In genomic region chrX:13815526-13816173, dm6 we compare ENCODE assay signal across 5 fruit fly cellular contexts.
A peak's percentile ranks its signal among the peaks of the same experiment; 100 is the strongest.
TF ChIP-seq lines count a peak whose summit lies in the region.

No protein-coding gene starts in this region.

- no peak for TF ChIP-seq CTCF in whole organism, embryonic (GFP tag; optimal IDR thresholded peaks at IDR 0.05; lab: Kevin White, UChicago)

TF ChIP-seq in whole organism, adult, 20 proteins besides CTCF, POLR2A, EP300 and RAD21 (continues in another document):
- TF ChIP-seq CG11617 (GFP tag; optimal IDR thresholded peaks at IDR 0.05; lab: Kevin White, UChicago) (peak; percentile 71), bab1 (GFP tag; optimal IDR thresholded peaks at IDR 0.05; lab: Kevin White, UChicago) (peak; percentile 42), kay (GFP tag; lab: Kevin White, UChicago; ENCODE audit: borderline replicate concordance) (peak; percentile 55), Crg-1 (GFP tag; optimal IDR thresholded peaks at IDR 0.05; lab: Kevin White, UChicago) (no peak), Clk (GFP tag; optimal IDR thresholded peaks at IDR 0.05; lab: Kevin White, UChicago) (peak; percentile 17), CG33017 (tag; optimal IDR thresholded peaks at IDR 0.05; lab: Kevin White, UChicago) (peak; percentile 45), tj (GFP tag; optimal IDR thresholded peaks at IDR 0.05; lab: Kevin White, UChicago) (peak; percentile 62), cnc (optimal IDR thresholded peaks at IDR 0.05; lab: Kevin White, UChicago) (no peak), pad (GFP tag; optimal IDR thresholded peaks at IDR 0.05; lab: Kevin White, UChicago) (peak; percentile 50), CG7101 (tag; optimal IDR thresholded peaks at IDR 0.05; lab: Kevin White, UChicago) (peak; percentile 52), Mnt (GFP tag; optimal IDR thresholded peaks at IDR 0.05; lab: Kevin White, UChicago) (no peak), CG7045 (GFP tag; optimal IDR thresholded peaks at IDR 0.05; lab: Kevin White, UChicago) (peak; percentile 66), Hr96 (GFP tag; optimal IDR thresholded peaks at IDR 0.05; lab: Kevin White, UChicago) (peak; percentile 60), CG12768 (GFP tag; optimal IDR thresholded peaks at IDR 0.05; lab: Kevin White, UChicago) (peak; percentile 40), cic (GFP tag; optimal IDR thresholded peaks at IDR 0.05; lab: Kevin White, UChicago) (peak; percentile 45), ovo (GFP tag; optimal IDR thresholded peaks at IDR 0.05; lab: Kevin White, UChicago) (peak; percentile 3), toe (GFP tag; optimal IDR thresholded peaks at IDR 0.05; lab: Kevin White, UChicago) (peak; percentile 61), CG14711 (tag; optimal IDR thresholded peaks at IDR 0.05; lab: Kevin White, UChicago) (peak; percentile 50)

TF ChIP-seq in whole organism, embryonic, 481 proteins besides CTCF, POLR2A, EP300 and RAD21 (continues in another document):
- no peak for TF ChIP-seq usp (GFP tag; optimal IDR thresholded peaks at IDR 0.05; lab: Kevin White, UChicago)
- TF ChIP-seq CG9817 (tag; optimal IDR thresholded peaks at IDR 0.05; lab: Kevin White, UChicago): peak; percentile 16
- 0 out of 2 replicates have a peak, but pooled peaks have one; percentile 55 for TF ChIP-seq CG32767 (GFP tag; IDR thresholded peaks at IDR 0.05; lab: Robert Waterston, UW)
- TF ChIP-seq twi (tag; optimal IDR thresholded peaks at IDR 0.05; lab: Kevin White, UChicago): peak; percentile 29
- TF ChIP-seq CG4424 (GFP tag; optimal IDR thresholded peaks at IDR 0.05; lab: Kevin White, UChicago): peak; percentile 70
- no peak for TF ChIP-seq pho (GFP tag; optimal IDR thresholded peaks at IDR 0.05; lab: Kevin White, UChicago)
- peak; percentile 11 for TF ChIP-seq dm (GFP tag; optimal IDR thresholded peaks at IDR 0.05; lab: Kevin White, UChicago)
- TF ChIP-seq CG13894 (tag; optimal IDR thresholded peaks at IDR 0.05; lab: Kevin White, UChicago): no peak
- peak; percentile 59 for TF ChIP-seq PHDP (tag; optimal IDR thresholded peaks at IDR 0.05; lab: Kevin White, UChicago)
- TF ChIP-seq Kr (GFP tag; optimal IDR thresholded peaks at IDR 0.05; lab: Kevin White, UChicago): no peak
- peak; percentile 42 for TF ChIP-seq slou (GFP tag; optimal IDR thresholded peaks at IDR 0.05; lab: Kevin White, UChicago)
- TF ChIP-seq Tbp (GFP tag; optimal IDR thresholded peaks at IDR 0.05; lab: Kevin White, UChicago): no peak
- TF ChIP-seq da (GFP tag; optimal IDR thresholded peaks at IDR 0.05; lab: Kevin White, UChicago): no peak
- peak; percentile 32 for TF ChIP-seq CG6654 (GFP tag; optimal IDR thresholded peaks at IDR 0.05; lab: Kevin White, UChicago)
- TF ChIP-seq CG15073 (GFP tag; optimal IDR thresholded peaks at IDR 0.05; lab: Kevin White, UChicago): no peak
- peak; percentile 55; the same call in 2 of the 3 replicates for TF ChIP-seq CG11560 (tag; IDR thresholded peaks at IDR 0.05; lab: Robert Waterston, UW)
- no peak for TF ChIP-seq CG14050 (GFP tag; IDR thresholded peaks at IDR 0.05; lab: Robert Waterston, UW)
- TF ChIP-seq prd (optimal IDR thresholded peaks at IDR 0.05; lab: Kevin White, UChicago): no peak
- peak; percentile 71; the same call in 2 of the 3 replicates for TF ChIP-seq prd (GFP tag; IDR thresholded peaks at IDR 0.05; lab: Robert Waterston, UW)

TF ChIP-seq in whole organism, prepupa, 60 proteins besides CTCF, POLR2A, EP300 and RAD21 (continues in another document):
- TF ChIP-seq CG1621 (tag; optimal IDR thresholded peaks at IDR 0.05; lab: Kevin White, UChicago) (peak; percentile 55), Sox14 (GFP tag; optimal IDR thresholded peaks at IDR 0.05; lab: Kevin White, UChicago) (peak; percentile 73), CG10669 (GFP tag; optimal IDR thresholded peaks at IDR 0.05; lab: Kevin White, UChicago) (peak; percentile 75), acj6 (GFP tag; optimal IDR thresholded peaks at IDR 0.05; lab: Kevin White, UChicago) (peak; percentile 79), fkh (GFP tag; optimal IDR thresholded peaks at IDR 0.05; lab: Kevin White, UChicago) (peak; percentile 86), CG10631 (GFP tag; optimal IDR thresholded peaks at IDR 0.05; lab: Kevin White, UChicago) (peak; percentile 68), spab (GFP tag; optimal IDR thresholded peaks at IDR 0.05; lab: Kevin White, UChicago) (peak; percentile 64), CG11294 (GFP tag; IDR thresholded peaks at IDR 0.05; lab: Robert Waterston, UW) (peak; percentile 61), CG8119 (GFP tag; IDR thresholded peaks at IDR 0.05; lab: Robert Waterston, UW) (peak; percentile 81), salr (GFP tag; optimal IDR thresholded peaks at IDR 0.05; lab: Kevin White, UChicago) (peak; percentile 31 to 80), fd85E (GFP tag; optimal IDR thresholded peaks at IDR 0.05; lab: Kevin White, UChicago) (no peak), Gug (GFP tag; IDR thresholded peaks at IDR 0.05; lab: Robert Waterston, UW) (no peak; the same call in 1 of the 2 replicates), Eip93F (GFP tag; optimal IDR thresholded peaks at IDR 0.05; lab: Kevin White, UChicago) (no peak), CG9139 (GFP tag; optimal IDR thresholded peaks at IDR 0.05; lab: Kevin White, UChicago) (peak; percentile 48), CG16779 (tag; optimal IDR thresholded peaks at IDR 0.05; lab: Kevin White, UChicago) (peak; percentile 63), CG6808 (GFP tag; optimal IDR thresholded peaks at IDR 0.05; lab: Kevin White, UChicago) (peak; percentile 77), net (GFP tag; optimal IDR thresholded peaks at IDR 0.05; lab: Kevin White, UChicago) (peak; percentile 78), dsx (GFP tag; optimal IDR thresholded peaks at IDR 0.05; lab: Kevin White, UChicago; ENCODE audit: poor library complexity, severe bottlenecking) (peak; percentile 72), eg (GFP tag; IDR thresholded peaks at IDR 0.05; lab: Robert Waterston, UW) (peak; percentile 63; the same call in 2 of the 3 replicates)

TF ChIP-seq in whole organism, pupa, 21 proteins besides CTCF, POLR2A, EP300 and RAD21 (continues in another document):
- peak; percentile 77; the same call in 1 of the 2 replicates for TF ChIP-seq Ets98B (GFP tag; IDR thresholded peaks at IDR 0.05; lab: Robert Waterston, UW)
- TF ChIP-seq CG9948 (tag; optimal IDR thresholded peaks at IDR 0.05; lab: Kevin White, UChicago): peak; percentile 72
- peak; percentile 58 for TF ChIP-seq CG34367 (tag; optimal IDR thresholded peaks at IDR 0.05; lab: Kevin White, UChicago)
- TF ChIP-seq CG13204 (GFP tag; optimal IDR thresholded peaks at IDR 0.05; lab: Kevin White, UChicago): peak; percentile 31
- TF ChIP-seq CG4496 (GFP tag; IDR thresholded peaks at IDR 0.05; lab: Robert Waterston, UW): peak; percentile 45; the same call in 2 of the 3 replicates
- no peak for TF ChIP-seq gl (tag; optimal IDR thresholded peaks at IDR 0.05; lab: Kevin White, UChicago)
- peak; percentile 80 for TF ChIP-seq fd96Ca (GFP tag; IDR thresholded peaks at IDR 0.05; lab: Robert Waterston, UW)
- TF ChIP-seq Snoo (tag; optimal IDR thresholded peaks at IDR 0.05; lab: Kevin White, UChicago): peak; percentile 71
- peak; percentile 41; the same call in 1 of the 2 replicates for TF ChIP-seq rn (GFP tag; IDR thresholded peaks at IDR 0.05; lab: Robert Waterston, UW)
- TF ChIP-seq CG12605 (GFP tag; IDR thresholded peaks at IDR 0.05; lab: Robert Waterston, UW): peak; percentile 52
- peak; percentile 52 for TF ChIP-seq D1 (tag; optimal IDR thresholded peaks at IDR 0.05; lab: Kevin White, UChicago)
- TF ChIP-seq CG8301 (tag; optimal IDR thresholded peaks at IDR 0.05; lab: Kevin White, UChicago): peak; percentile 86
- TF ChIP-seq CG15710 (tag; optimal IDR thresholded peaks at IDR 0.05; lab: Kevin White, UChicago): peak; percentile 73
- no peak for TF ChIP-seq EcR (GFP tag; optimal IDR thresholded peaks at IDR 0.05; lab: Kevin White, UChicago)
- TF ChIP-seq CG8159 (tag; optimal IDR thresholded peaks at IDR 0.05; lab: Kevin White, UChicago): peak; percentile 76
- peak; percentile 73 for TF ChIP-seq Pif1A (GFP tag; optimal IDR thresholded peaks at IDR 0.05; lab: Kevin White, UChicago)
- peak; percentile 89 for TF ChIP-seq CG14655 (GFP tag; optimal IDR thresholded peaks at IDR 0.05; lab: Kevin White, UChicago)
- TF ChIP-seq Pif1B (GFP tag; optimal IDR thresholded peaks at IDR 0.05; lab: Kevin White, UChicago): peak; percentile 38
- peak; percentile 59 for TF ChIP-seq CG17806 (tag; optimal IDR thresholded peaks at IDR 0.05; lab: Kevin White, UChicago)
- peak; percentile 58 for TF ChIP-seq CG10348 (GFP tag; IDR thresholded peaks at IDR 0.05; lab: Robert Waterston, UW)

TF ChIP-seq in whole organism, wandering third instar larva, 38 proteins besides CTCF, POLR2A, EP300 and RAD21 (continues in another document):
- TF ChIP-seq Dfd (GFP tag; optimal IDR thresholded peaks at IDR 0.05; lab: Kevin White, UChicago) (no peak), sage (GFP tag; optimal IDR thresholded peaks at IDR 0.05; lab: Kevin White, UChicago) (no peak), Hnf4 (GFP tag; optimal IDR thresholded peaks at IDR 0.05; lab: Kevin White, UChicago) (peak; percentile 66), usp (GFP tag; optimal IDR thresholded peaks at IDR 0.05; lab: Kevin White, UChicago) (no peak), pan (optimal IDR thresholded peaks at IDR 0.05; lab: Kevin White, UChicago) (no peak), Sp1 (GFP tag; optimal IDR thresholded peaks at IDR 0.05; lab: Kevin White, UChicago) (peak; percentile 56), foxo (GFP tag; optimal IDR thresholded peaks at IDR 0.05; lab: Kevin White, UChicago) (peak in 1 of 2 experiments; percentile 69), N (GFP tag; optimal IDR thresholded peaks at IDR 0.05; lab: Kevin White, UChicago) (no peak), CG32264 (GFP tag; optimal IDR thresholded peaks at IDR 0.05; lab: Kevin White, UChicago) (no peak), h (GFP tag; optimal IDR thresholded peaks at IDR 0.05; lab: Kevin White, UChicago) (peak; percentile 73), lola (GFP tag; optimal IDR thresholded peaks at IDR 0.05; lab: Kevin White, UChicago) (no peak), sv (GFP tag; optimal IDR thresholded peaks at IDR 0.05; lab: Kevin White, UChicago) (peak; percentile 23), Jra (GFP tag; optimal IDR thresholded peaks at IDR 0.05; lab: Kevin White, UChicago) (peak; percentile 7), dl (GFP tag; optimal IDR thresholded peaks at IDR 0.05; lab: Kevin White, UChicago; ENCODE audit: insufficient read depth in 1 of 2, partially characterized antibody in 2 of 2) (no peak), Hr83 (GFP tag; optimal IDR thresholded peaks at IDR 0.05; lab: Kevin White, UChicago; ENCODE audit: poor library complexity, severe bottlenecking) (no peak), fru (GFP tag; optimal IDR thresholded peaks at IDR 0.05; lab: Kevin White, UChicago) (peak; percentile 72), psq (GFP tag; optimal IDR thresholded peaks at IDR 0.05; lab: Kevin White, UChicago) (peak; percentile 54), br (GFP tag; optimal IDR thresholded peaks at IDR 0.05; lab: Kevin White, UChicago) (peak; percentile 50), OdsH (GFP tag; optimal IDR thresholded peaks at IDR 0.05; lab: Kevin White, UChicago) (peak; percentile 59), brk (GFP tag; optimal IDR thresholded peaks at IDR 0.05; lab: Kevin White, UChicago) (no peak), dsf (GFP tag; optimal IDR thresholded peaks at IDR 0.05; lab: Kevin White, UChicago; ENCODE audit: borderline replicate concordance) (no peak), jim (GFP tag; optimal IDR thresholded peaks at IDR 0.05; lab: Kevin White, UChicago) (no peak), Myc (optimal IDR thresholded peaks at IDR 0.05; lab: Kevin White, UChicago) (no peak)
